Worm (Caenorhabditis elegans) whole organism, early embryonic: ENCODE data around the gene F56C9.8.

Source experiments
- B0310.2 ChIP-seq: sonication (generic microtip); optimal IDR thresholded peaks from 2 replicates; lab custom pipeline; 2016; ENCODE audit warnings: mild to moderate bottlenecking, missing genetic modification characterization, missing compliant biosample characterization
- F13C5.2 ChIP-seq: sonication (generic microtip); optimal IDR thresholded peaks from 2 replicates; lab custom pipeline; 2017; ENCODE audit warnings: mild to moderate bottlenecking, missing genetic modification characterization, inconsistent platforms, missing compliant biosample characterization
- aly-1 ChIP-seq: sonication (generic microtip); optimal IDR thresholded peaks from 2 replicates; lab custom pipeline; 2016; ENCODE audit warnings: missing genetic modification characterization, missing compliant biosample characterization
- ama-1 ChIP-seq: fragments of 150-350 bp; optimal IDR thresholded peaks from 2 replicates; lab custom pipeline; 2014
- ceh-13 ChIP-seq: fragments of 200-800 bp; sonication (Bioruptor generic); optimal IDR thresholded peaks from 2 replicates; lab custom pipeline; 2018; ENCODE audit warnings: mild to moderate bottlenecking, missing genetic modification characterization, missing compliant biosample characterization
- ceh-36 ChIP-seq: sonication (generic microtip); optimal IDR thresholded peaks from 2 replicates; lab custom pipeline; 2016; ENCODE audit warnings: missing genetic modification characterization, inconsistent platforms, missing compliant biosample characterization
- ets-7 ChIP-seq: sonication (generic microtip); optimal IDR thresholded peaks from 2 replicates; lab custom pipeline; 2016; ENCODE audit warnings: missing genotype, missing genetic modification characterization, missing compliant biosample characterization
- flt-1 ChIP-seq: fragments of 200-800 bp; sonication (Bioruptor generic); IDR thresholded peaks from 2 replicates; pipeline ENCODE4 v1.3.6; 2022; ENCODE audit warnings: missing genetic modification characterization, missing compliant biosample characterization
- hmbx-1 ChIP-seq: sonication (generic microtip); optimal IDR thresholded peaks from 2 replicates; lab custom pipeline; 2016; ENCODE audit warnings: mild to moderate bottlenecking, missing genetic modification characterization, missing compliant biosample characterization
- hnd-1 ChIP-seq: sonication (generic microtip); optimal IDR thresholded peaks from 2 replicates; lab custom pipeline; 2016; ENCODE audit warnings: missing genetic modification characterization, missing compliant biosample characterization
- pes-1 ChIP-seq: fragments of 200-800 bp; sonication (Bioruptor generic); IDR thresholded peaks from 2 replicates; pipeline ENCODE4 v1.3.6; 2022; ENCODE audit warnings: missing genetic modification reagents, missing genetic modification characterization, missing compliant biosample characterization
- scrt-1 ChIP-seq: fragments of 200-800 bp; sonication (Bioruptor generic); IDR thresholded peaks from 2 replicates; pipeline ENCODE4 v1.3.6; 2022; ENCODE audit warnings: missing genetic modification characterization, missing compliant biosample characterization
- tra-4 ChIP-seq: sonication (generic microtip); optimal IDR thresholded peaks from 2 replicates; lab custom pipeline; 2017; ENCODE audit warnings: missing genetic modification characterization, missing compliant biosample characterization

DNA sequence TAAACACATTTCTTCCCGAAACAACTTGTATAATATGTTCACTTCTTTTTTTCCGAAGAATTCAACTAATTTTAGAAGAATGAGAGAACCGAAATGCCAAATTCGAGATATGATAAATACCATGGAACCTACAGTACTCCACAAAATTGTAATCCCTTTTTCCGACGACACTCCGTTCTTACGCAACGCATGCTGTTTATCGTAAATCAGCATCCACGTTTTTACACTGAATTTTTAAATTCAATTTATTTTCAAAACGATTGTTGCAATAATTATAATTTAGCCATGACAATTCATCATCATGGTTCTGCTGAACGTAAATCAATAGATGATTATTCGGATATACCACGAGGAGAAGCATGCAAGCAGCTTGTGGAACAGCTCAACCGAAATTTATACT is 38.1 kb downstream of the F56C9.8 start, which contains the start of gene B0361.3:
- no peak for TF ChIP-seq ama-1 (lab: Kevin White, UChicago)
- no peak for TF ChIP-seq ceh-13
- no peak for TF ChIP-seq F13C5.2 (tag; lab: Kevin White, UChicago)
- no peak for TF ChIP-seq hmbx-1 (tag; lab: Kevin White, UChicago)
- no peak for TF ChIP-seq tra-4 (tag; lab: Kevin White, UChicago)
- TF ChIP-seq ceh-36 (tag; lab: Kevin White, UChicago) = no peak
- no peak for TF ChIP-seq ets-7
- no peak for TF ChIP-seq pes-1 (GFP tag; lab: Robert Waterston, UW)
- no peak for TF ChIP-seq B0310.2
- TF ChIP-seq flt-1 (GFP tag; lab: Robert Waterston, UW) = no peak
- no peak for TF ChIP-seq hnd-1 (tag; lab: Kevin White, UChicago)
- no peak for TF ChIP-seq scrt-1 (GFP tag; lab: Robert Waterston, UW)
- no peak for TF ChIP-seq aly-1 (tag; lab: Kevin White, UChicago)
